Fruit fly (Drosophila melanogaster) whole organism, embryonic: Measurements from ENCODE around the gene CG8925.

Source experiments
- Asciz ChIP-seq: fragments of 200-800 bp; sonication (Bioruptor generic); optimal IDR thresholded peaks from 2 replicates; lab custom pipeline; 2017; ENCODE audit warnings: missing biosample characterization, mild to moderate bottlenecking, missing genetic modification characterization, missing genetic modification reagents
- CG11247 ChIP-seq: fragments of 200-800 bp; sonication (Bioruptor generic); IDR thresholded peaks from 2 replicates; pipeline ENCODE4 v1.3.6; 2022; ENCODE audit warnings: missing biosample characterization, missing genetic modification characterization
- CG11723 ChIP-seq: fragments of 200-800 bp; sonication (Bioruptor generic); optimal IDR thresholded peaks from 2 replicates; lab custom pipeline; 2017; ENCODE audit warnings: missing biosample characterization, mild to moderate bottlenecking, missing genetic modification characterization
- CG13287 ChIP-seq: fragments of 200-800 bp; sonication (Bioruptor generic); IDR thresholded peaks from 2 replicates; pipeline ENCODE4 v1.3.6; 2022; ENCODE audit warnings: missing biosample characterization, missing genetic modification characterization; ENCODE audit not compliant: partially characterized antibody
- CG14710 ChIP-seq: fragments of 200-800 bp; sonication (Bioruptor generic); optimal IDR thresholded peaks from 3 replicates; lab custom pipeline; 2019; ENCODE audit warnings: missing biosample characterization, mild to moderate bottlenecking, missing genetic modification characterization, moderate library complexity
- CG15269 ChIP-seq: fragments of 200-800 bp; sonication (Bioruptor generic); optimal IDR thresholded peaks from 2 replicates; lab custom pipeline; 2018; ENCODE audit warnings: missing biosample characterization, mild to moderate bottlenecking, missing genetic modification characterization, moderate library complexity
- CG15514 ChIP-seq: fragments of 200-800 bp; sonication (Bioruptor generic); optimal IDR thresholded peaks from 3 replicates; lab custom pipeline; 2017; ENCODE audit warnings: missing biosample characterization, missing genetic modification characterization, mild to moderate bottlenecking, moderate library complexity, missing genetic modification reagents
- CG15601 ChIP-seq: fragments of 200-800 bp; sonication (Bioruptor generic); optimal IDR thresholded peaks from 3 replicates; lab custom pipeline; 2019; ENCODE audit warnings: missing biosample characterization, mild to moderate bottlenecking, missing genetic modification characterization, moderate library complexity
- CG16863 ChIP-seq: fragments of 200-800 bp; sonication (Bioruptor generic); optimal IDR thresholded peaks from 3 replicates; lab custom pipeline; 2016; ENCODE audit warnings: missing biosample characterization, missing genetic modification characterization
- CG17359 ChIP-seq: fragments of 200-800 bp; sonication (Bioruptor generic); optimal IDR thresholded peaks from 3 replicates; lab custom pipeline; 2018; ENCODE audit warnings: missing biosample characterization, mild to moderate bottlenecking, missing genetic modification characterization, moderate library complexity
- CG17802 ChIP-seq: fragments of 200-800 bp; sonication (Bioruptor generic); optimal IDR thresholded peaks from 2 replicates; lab custom pipeline; 2018; ENCODE audit warnings: missing biosample characterization, mild to moderate bottlenecking, missing genetic modification characterization, moderate library complexity
- CG18599 ChIP-seq: fragments of 200-800 bp; sonication (Bioruptor generic); optimal IDR thresholded peaks from 3 replicates; lab custom pipeline; 2017; ENCODE audit warnings: missing biosample characterization, missing genetic modification characterization, mild to moderate bottlenecking, moderate library complexity, missing genetic modification reagents
- CG34376 ChIP-seq: fragments of 200-800 bp; sonication (Bioruptor generic); optimal IDR thresholded peaks from 2 replicates; lab custom pipeline; 2018; ENCODE audit warnings: missing biosample characterization, mild to moderate bottlenecking, missing genetic modification characterization
- CG4707 ChIP-seq: fragments of 200-800 bp; sonication (Bioruptor generic); optimal IDR thresholded peaks from 2 replicates; lab custom pipeline; 2018; ENCODE audit warnings: missing biosample characterization, mild to moderate bottlenecking, missing genetic modification characterization, moderate library complexity
- CG6765 ChIP-seq: fragments of 200-800 bp; sonication (Bioruptor generic); optimal IDR thresholded peaks from 3 replicates; lab custom pipeline; 2017; ENCODE audit warnings: missing biosample characterization, mild to moderate bottlenecking, missing genetic modification characterization
- CG7839 ChIP-seq: fragments of 200-800 bp; sonication (Bioruptor generic); optimal IDR thresholded peaks from 3 replicates; lab custom pipeline; 2018; ENCODE audit warnings: missing biosample characterization, mild to moderate bottlenecking, missing genetic modification characterization, moderate library complexity
- CG8290 ChIP-seq, 3 experiments: fragments of 200-800 bp; sonication (Bioruptor generic); optimal IDR thresholded peaks; 2 replicates each; lab custom pipeline; 2016 to 2019; ENCODE audit warnings: missing biosample characterization in 3 of 3, missing genetic modification characterization in 3 of 3, mild to moderate bottlenecking in 2 of 3, moderate library complexity in 1 of 3
- Fer1 ChIP-seq: fragments of 200-800 bp; sonication (Bioruptor generic); optimal IDR thresholded peaks from 2 replicates; lab custom pipeline; 2017; ENCODE audit warnings: missing biosample characterization, mild to moderate bottlenecking, missing genetic modification characterization
- Gug ChIP-seq: fragments of 200-800 bp; sonication (Bioruptor generic); IDR thresholded peaks from 4 replicates; pipeline ENCODE4 v1.3.6; 2022; ENCODE audit warnings: missing biosample characterization, missing genetic modification characterization
- Hey ChIP-seq: fragments of 200-800 bp; sonication (Bioruptor generic); optimal IDR thresholded peaks from 3 replicates; lab custom pipeline; 2018; ENCODE audit warnings: missing biosample characterization, mild to moderate bottlenecking, missing genetic modification characterization
- Hr78 ChIP-seq, 2 experiments: fragments of 200-800 bp in 1 of 2; fragments of >200 bp in 1 of 2; sonication (Bioruptor generic) in 1 of 2; optimal IDR thresholded peaks; 2 replicates each; lab custom pipeline; 2017 to 2019; ENCODE audit warnings: missing biosample characterization in 2 of 2, missing genetic modification characterization in 2 of 2, mild to moderate bottlenecking in 1 of 2, moderate library complexity in 1 of 2
- Jarid2 ChIP-seq: fragments of 200-800 bp; sonication (Bioruptor generic); optimal IDR thresholded peaks from 3 replicates; lab custom pipeline; 2017; ENCODE audit warnings: mild to moderate bottlenecking, missing biosample characterization, missing genetic modification reagents, missing genetic modification characterization
- Lpt ChIP-seq: fragments of >200 bp; optimal IDR thresholded peaks from 2 replicates; lab custom pipeline; 2018; ENCODE audit warnings: missing biosample characterization, missing genetic modification characterization
- Med ChIP-seq: fragments of 200-800 bp; sonication (Bioruptor generic); peaks from one replicate; lab custom pipeline; 2016; ENCODE audit warnings: missing biosample characterization, missing genetic modification characterization, mild to moderate bottlenecking, inconsistent platforms, moderate library complexity
- NC2β ChIP-seq: fragments of 200-800 bp; sonication (Bioruptor generic); optimal IDR thresholded peaks from 2 replicates; lab custom pipeline; 2016; ENCODE audit warnings: missing biosample characterization, missing genetic modification characterization
- Scr ChIP-seq: fragments of 200-800 bp; sonication (Bioruptor generic); IDR thresholded peaks from 2 replicates; pipeline ENCODE4 v1.3.6; 2022; ENCODE audit warnings: missing biosample characterization, missing genetic modification characterization; ENCODE audit not compliant: partially characterized antibody
- al ChIP-seq: fragments of 200-800 bp; sonication (Bioruptor generic); IDR thresholded peaks from 2 replicates; pipeline ENCODE4 v1.3.6; 2022; ENCODE audit warnings: missing biosample characterization, missing genetic modification characterization
- bab2 ChIP-seq: fragments of 200-800 bp; sonication (Bioruptor generic); optimal IDR thresholded peaks from 2 replicates; lab custom pipeline; 2016; ENCODE audit warnings: missing biosample characterization, missing genetic modification characterization
- chinmo ChIP-seq: fragments of 200-800 bp; sonication (Bioruptor generic); IDR thresholded peaks from 4 replicates; pipeline ENCODE4 v1.3.6; 2022; ENCODE audit warnings: missing biosample characterization, missing genetic modification characterization; ENCODE audit not compliant: partially characterized antibody
- crp ChIP-seq, 2 experiments: fragments of 200-800 bp; sonication (Bioruptor generic); optimal IDR thresholded peaks; 2 replicates in 1 of 2; 3 replicates in 1 of 2; lab custom pipeline; 2017; ENCODE audit warnings: missing biosample characterization in 2 of 2, missing genetic modification characterization in 2 of 2, mild to moderate bottlenecking in 1 of 2, moderate library complexity in 1 of 2
- en ChIP-seq: fragments of 200-800 bp; sonication (Bioruptor generic); optimal IDR thresholded peaks from 2 replicates; lab custom pipeline; 2016; ENCODE audit warnings: missing biosample characterization, missing genetic modification characterization
- exex ChIP-seq: fragments of 200-800 bp; sonication (Bioruptor generic); optimal IDR thresholded peaks from 4 replicates; lab custom pipeline; 2018; ENCODE audit warnings: missing biosample characterization, mild to moderate bottlenecking, missing genetic modification characterization, moderate library complexity
- gem ChIP-seq: fragments of 200-800 bp; sonication (Bioruptor generic); optimal IDR thresholded peaks from 2 replicates; lab custom pipeline; 2019; ENCODE audit warnings: missing biosample characterization, mild to moderate bottlenecking, missing genetic modification characterization, moderate library complexity
- grn ChIP-seq: fragments of 200-800 bp; sonication (Bioruptor generic); optimal IDR thresholded peaks from 3 replicates; lab custom pipeline; 2017; ENCODE audit warnings: missing biosample characterization, missing genetic modification characterization
- gt ChIP-seq: fragments of 200-800 bp; sonication (Bioruptor generic); IDR thresholded peaks from 2 replicates; pipeline ENCODE4 v1.3.6; 2022; ENCODE audit warnings: missing biosample characterization, missing genetic modification characterization
- h ChIP-seq: fragments of >200 bp; optimal IDR thresholded peaks from 2 replicates; lab custom pipeline; 2017
- insv ChIP-seq, 2 experiments: fragments of 200-800 bp; sonication (Bioruptor generic); optimal IDR thresholded peaks; 3 replicates each; lab custom pipeline; 2016 to 2018; ENCODE audit warnings: missing biosample characterization in 2 of 2, missing genetic modification characterization in 2 of 2
- maf-S ChIP-seq: fragments of 200-800 bp; sonication (Bioruptor generic); optimal IDR thresholded peaks from 2 replicates; lab custom pipeline; 2016; ENCODE audit warnings: missing biosample characterization, missing genetic modification characterization
- mirr ChIP-seq: fragments of 200-800 bp; sonication (Bioruptor generic); optimal IDR thresholded peaks from 3 replicates; lab custom pipeline; 2018; ENCODE audit warnings: missing biosample characterization, mild to moderate bottlenecking, missing genetic modification characterization
- pita ChIP-seq: fragments of 200-800 bp; sonication (Bioruptor generic); optimal IDR thresholded peaks from 2 replicates; lab custom pipeline; 2017; ENCODE audit warnings: missing biosample characterization, mild to moderate bottlenecking, missing genetic modification characterization
- pum ChIP-seq: fragments of 200-800 bp; sonication (Bioruptor generic); optimal IDR thresholded peaks from 2 replicates; lab custom pipeline; 2016; ENCODE audit warnings: missing biosample characterization, missing genetic modification characterization
- sim ChIP-seq: fragments of 200-800 bp; sonication (Bioruptor generic); IDR thresholded peaks from 2 replicates; pipeline ENCODE4 v1.3.6; 2022; ENCODE audit warnings: missing biosample characterization, missing genetic modification characterization
- slbo ChIP-seq: fragments of 200-800 bp; sonication (Bioruptor generic); IDR thresholded peaks from 2 replicates; pipeline ENCODE4 v1.3.6; 2022; ENCODE audit warnings: missing biosample characterization, missing genetic modification characterization
- stwl ChIP-seq: fragments of 200-800 bp; sonication (Bioruptor generic); optimal IDR thresholded peaks from 3 replicates; lab custom pipeline; 2018; ENCODE audit warnings: missing biosample characterization, mild to moderate bottlenecking, missing genetic modification characterization, moderate library complexity
- tap ChIP-seq: fragments of 200-800 bp; optimal IDR thresholded peaks from 3 replicates; lab custom pipeline; 2019; ENCODE audit warnings: missing biosample characterization, mild to moderate bottlenecking, missing genetic modification characterization, moderate library complexity
- tgo ChIP-seq: fragments of 200-800 bp; sonication (Bioruptor generic); IDR thresholded peaks from 3 replicates; pipeline ENCODE4 v1.3.6; 2022; ENCODE audit warnings: missing biosample characterization, missing genetic modification characterization
- tll ChIP-seq, 2 experiments: fragments of 200-800 bp in 1 of 2; fragments of >200 bp in 1 of 2; sonication (Bioruptor generic) in 1 of 2; optimal IDR thresholded peaks; 2 replicates each; lab custom pipeline; 2017 to 2019; ENCODE audit warnings: missing biosample characterization in 2 of 2, missing genetic modification characterization in 2 of 2, mild to moderate bottlenecking in 1 of 2, moderate library complexity in 1 of 2
- tna ChIP-seq: fragments of 200-800 bp; sonication (Bioruptor generic); IDR thresholded peaks from 2 replicates; pipeline ENCODE4 v1.3.6; 2022; ENCODE audit warnings: missing biosample characterization, missing genetic modification characterization; ENCODE audit not compliant: partially characterized antibody
- toy ChIP-seq: fragments of 200-800 bp; sonication (Bioruptor generic); IDR thresholded peaks from 2 replicates; pipeline ENCODE4 v1.3.6; 2022; ENCODE audit warnings: missing biosample characterization, missing genetic modification characterization
- zf30C ChIP-seq: fragments of 200-800 bp; sonication (Bioruptor generic); optimal IDR thresholded peaks from 3 replicates; lab custom pipeline; 2018; ENCODE audit warnings: missing biosample characterization, mild to moderate bottlenecking, missing genetic modification characterization

Gene CG8925

dm6 chr3R:16190782-16191181 lies 19.0 kb downstream of the CG8925 start (continued):
- TF ChIP-seq toy (GFP tag; lab: Robert Waterston, UW) (no peak), crp (GFP tag; optimal IDR thresholded peaks at IDR 0.05; lab: Kevin White, UChicago) (no peak), en (GFP tag; lab: Kevin White, UChicago) (peak; percentile 44), exex (tag; lab: Kevin White, UChicago) (peak; percentile 88), al (GFP tag; lab: Robert Waterston, UW) (no peak), stwl (tag; lab: Kevin White, UChicago) (no peak), CG8290 (GFP tag; optimal IDR thresholded peaks at IDR 0.05; lab: Kevin White, UChicago) (no peak), CG8290 (tag; optimal IDR thresholded peaks at IDR 0.05; lab: Kevin White, UChicago) (peak in 1 of 2 experiments; percentile 17), slbo (GFP tag; lab: Robert Waterston, UW) (no peak), CG15269 (tag; lab: Kevin White, UChicago) (no peak), CG14710 (tag; lab: Kevin White, UChicago) (no peak), Fer1 (GFP tag; lab: Kevin White, UChicago) (peak; percentile 5), CG15601 (tag; lab: Kevin White, UChicago) (peak; percentile 30), CG17802 (tag; lab: Kevin White, UChicago) (no peak), CG11723 (GFP tag; lab: Kevin White, UChicago) (no peak), tap (tag; lab: Kevin White, UChicago) (no peak), CG18599 (no peak), Gug (GFP tag; lab: Robert Waterston, UW) (no peak), CG13287 (GFP tag; lab: Robert Waterston, UW) (no peak), grn (GFP tag; lab: Kevin White, UChicago) (peak; percentile 15), CG17359 (no peak), CG16863 (GFP tag; lab: Kevin White, UChicago) (no peak), pum (GFP tag; lab: Kevin White, UChicago) (no peak), pita (GFP tag; lab: Kevin White, UChicago) (no peak), Lpt (no peak), gt (GFP tag; lab: Robert Waterston, UW) (no peak), tna (GFP tag; lab: Robert Waterston, UW) (no peak), CG7839 (tag; lab: Kevin White, UChicago) (no peak), CG11247 (no peak), sim (GFP tag; lab: Robert Waterston, UW) (no peak), CG15514 (GFP tag; lab: Kevin White, UChicago) (no peak), zf30C (GFP tag; lab: Kevin White, UChicago) (no peak), Hr78 (GFP tag; optimal IDR thresholded peaks at IDR 0.05; lab: Kevin White, UChicago) (peak in 1 of 2 experiments; percentile 77), tll (GFP tag; optimal IDR thresholded peaks at IDR 0.05; lab: Kevin White, UChicago) (no peak), h (lab: Kevin White, UChicago) (no peak), NC2β (GFP tag; lab: Kevin White, UChicago) (no peak), gem (tag; lab: Kevin White, UChicago) (peak; percentile 71), insv (GFP tag; optimal IDR thresholded peaks at IDR 0.05; lab: Kevin White, UChicago) (no peak), chinmo (no peak), Jarid2 (GFP tag; lab: Kevin White, UChicago) (no peak), mirr (GFP tag; lab: Kevin White, UChicago) (peak; percentile 76), maf-S (GFP tag; lab: Kevin White, UChicago) (no peak), tgo (GFP tag; lab: Robert Waterston, UW) (no peak), CG6765 (GFP tag; lab: Kevin White, UChicago) (no peak), CG4707 (GFP tag; lab: Kevin White, UChicago) (no peak), Hey (tag; lab: Kevin White, UChicago) (no peak), bab2 (GFP tag; lab: Kevin White, UChicago) (no peak), Asciz (no peak), CG34376 (peak; percentile 36), Scr (GFP tag; lab: Robert Waterston, UW) (no peak), Med (GFP tag; lab: Kevin White, UChicago) (no peak)
